Fruit fly (Drosophila melanogaster): ENCODE results near the gene CG13875.

CG13875 gene

DNA sequence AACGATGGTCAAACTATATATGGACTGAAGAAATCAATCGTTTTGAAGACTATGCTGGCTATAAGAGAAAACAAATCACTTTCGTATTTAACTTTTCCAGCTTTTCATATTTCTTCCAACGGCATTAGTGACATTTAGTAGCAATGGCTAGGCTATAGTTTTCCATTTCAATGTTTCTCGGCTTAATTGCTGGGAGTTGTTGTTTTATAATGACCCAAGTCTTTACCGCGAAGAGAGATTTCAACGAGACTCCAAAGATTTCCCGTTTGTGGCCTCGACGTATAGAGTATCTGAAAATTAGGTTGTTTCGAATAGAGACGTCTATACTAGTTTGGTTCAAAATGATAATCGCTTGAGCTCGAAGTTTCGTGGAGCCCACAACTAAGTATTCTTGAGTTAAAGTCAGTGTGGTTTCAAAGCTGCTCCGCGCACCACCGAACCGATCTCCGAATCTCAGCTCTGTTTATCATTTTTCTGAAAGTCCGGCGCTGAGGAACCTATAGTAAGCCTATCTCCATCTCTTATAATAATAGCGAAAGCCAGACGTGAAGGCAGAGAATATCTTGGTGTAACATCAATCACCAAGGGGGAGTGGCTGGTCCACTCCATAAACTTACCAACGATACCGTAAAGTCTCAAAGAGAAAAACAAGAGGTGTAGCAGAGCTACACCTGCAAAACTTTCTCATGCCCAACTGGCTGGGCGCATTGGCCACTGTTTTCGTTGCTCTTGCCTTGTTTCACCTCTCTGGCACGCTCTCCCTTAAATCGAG, at the start of gene CG13875:
Gene CG13875 (plus strand): TSS at position 434 of the 772 bp plus-strand sequence.
- TF ChIP-seq salr (GFP tag; optimal IDR thresholded peaks at IDR 0.05) (no peak), dsx (GFP tag; optimal IDR thresholded peaks at IDR 0.05; ENCODE audit: poor library complexity, severe bottlenecking) (peak; percentile 47), CG15336 (GFP tag; IDR thresholded peaks at IDR 0.05) (peak; percentile 26; the same call in 1 of the 2 replicates), CG6276 (GFP tag; optimal IDR thresholded peaks at IDR 0.05) (peak; percentile 10), CG6163 (GFP tag; IDR thresholded peaks at IDR 0.05) (0 out of 3 replicates have a peak, but pooled peaks have one; percentile 32), CG6854 (GFP tag; optimal IDR thresholded peaks at IDR 0.05) (peak; percentile 20), CG1621 (tag; optimal IDR thresholded peaks at IDR 0.05) (peak; percentile 21), fd59A (GFP tag; optimal IDR thresholded peaks at IDR 0.05) (no peak), CG7368 (GFP tag; optimal IDR thresholded peaks at IDR 0.05) (no peak), ss (GFP tag; optimal IDR thresholded peaks at IDR 0.05) (peak in 1 of 2 experiments; percentile 22), CG32006 (GFP tag; optimal IDR thresholded peaks at IDR 0.05) (peak; percentile 51)

DNA sequence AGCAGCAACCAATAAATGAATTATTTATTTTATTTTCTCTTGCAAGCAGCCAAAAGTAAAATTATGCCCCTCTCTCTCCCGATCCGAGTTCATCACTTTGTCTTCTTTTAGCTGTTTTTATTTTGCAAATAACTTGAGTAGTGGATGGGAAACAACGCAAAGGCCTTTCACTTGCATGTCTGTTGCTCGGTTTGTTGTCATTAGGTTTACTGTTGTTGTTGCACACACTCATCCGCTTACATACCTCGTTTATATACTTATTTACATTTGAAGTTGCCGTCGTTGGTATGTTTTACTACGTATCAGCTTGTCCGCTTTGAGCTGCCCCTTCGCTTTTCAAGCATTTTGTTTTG, 48.9 kb upstream of the CG13875 start:
- no peak for TF ChIP-seq CG9139 (GFP tag; optimal IDR thresholded peaks at IDR 0.05)

- TF ChIP-seq topi (GFP tag; optimal IDR thresholded peaks at IDR 0.05) (peak; percentile 11), CG16779 (tag; optimal IDR thresholded peaks at IDR 0.05) (peak; percentile 80), spab (GFP tag; optimal IDR thresholded peaks at IDR 0.05) (peak; percentile 18), Eip75B (GFP tag; optimal IDR thresholded peaks at IDR 0.05) (peak; percentile 79), Blimp-1 (GFP tag; optimal IDR thresholded peaks at IDR 0.05) (peak; percentile 26), dsx (GFP tag; optimal IDR thresholded peaks at IDR 0.05; ENCODE audit: poor library complexity, severe bottlenecking) (peak; percentile 71), pdm3 (GFP tag; optimal IDR thresholded peaks at IDR 0.05) (no peak), Gug (GFP tag; IDR thresholded peaks at IDR 0.05) (peak; percentile 24; the same call in 1 of the 2 replicates), CG6163 (GFP tag; IDR thresholded peaks at IDR 0.05) (peak; percentile 75), CG8119 (GFP tag; IDR thresholded peaks at IDR 0.05) (0 out of 3 replicates have a peak, but pooled peaks have one; percentile 58), Eip93F (GFP tag; optimal IDR thresholded peaks at IDR 0.05) (peak; percentile 68), net (GFP tag; optimal IDR thresholded peaks at IDR 0.05) (peak; percentile 50), ss (GFP tag; optimal IDR thresholded peaks at IDR 0.05) (peak; percentile 63 to 67), fkh (GFP tag; optimal IDR thresholded peaks at IDR 0.05) (peak; percentile 93), CG11762 (GFP tag; optimal IDR thresholded peaks at IDR 0.05; ENCODE audit: insufficient read depth) (no peak), CG6276 (GFP tag; optimal IDR thresholded peaks at IDR 0.05) (peak; percentile 36), CG6808 (GFP tag; optimal IDR thresholded peaks at IDR 0.05) (peak; percentile 58), CG3919 (GFP tag; optimal IDR thresholded peaks at IDR 0.05) (peak; percentile 27), Sox15 (GFP tag; optimal IDR thresholded peaks at IDR 0.05) (no peak), acj6 (GFP tag; optimal IDR thresholded peaks at IDR 0.05) (no peak), vri (GFP tag; optimal IDR thresholded peaks at IDR 0.05) (peak; percentile 97), Hr38 (GFP tag; optimal IDR thresholded peaks at IDR 0.05) (no peak), CG15336 (GFP tag; IDR thresholded peaks at IDR 0.05) (peak; percentile 64), svp (GFP tag) (peak; percentile 82), CG1621 (tag; optimal IDR thresholded peaks at IDR 0.05) (no peak), salr (GFP tag; optimal IDR thresholded peaks at IDR 0.05) (peak; percentile 9 to 10), CG9139 (GFP tag; optimal IDR thresholded peaks at IDR 0.05) (peak; percentile 42), CG6854 (GFP tag; optimal IDR thresholded peaks at IDR 0.05) (peak; percentile 86), Lpt (GFP tag; optimal IDR thresholded peaks at IDR 0.05) (peak; percentile 53), fd85E (GFP tag; optimal IDR thresholded peaks at IDR 0.05) (peak; percentile 71), CG31627 (GFP tag; optimal IDR thresholded peaks at IDR 0.05) (no peak), Ets96B (tag; optimal IDR thresholded peaks at IDR 0.05) (peak; percentile 14), CG7368 (GFP tag; optimal IDR thresholded peaks at IDR 0.05) (no peak), Eip78C (GFP tag) (peak; percentile 89), CG34406 (GFP tag; optimal IDR thresholded peaks at IDR 0.05) (no peak), Sox102F (GFP tag; optimal IDR thresholded peaks at IDR 0.05) (peak; percentile 63), lz (GFP tag; optimal IDR thresholded peaks at IDR 0.05) (no peak), CG6792 (GFP tag; optimal IDR thresholded peaks at IDR 0.05) (peak; percentile 43), Sox14 (GFP tag; optimal IDR thresholded peaks at IDR 0.05) (peak; percentile 13), eg (GFP tag; IDR thresholded peaks at IDR 0.05) (peak; percentile 75)
These were observed 48.3 kb upstream of the CG13875 start for dm6 chr3L:131151-131997.
